Fruit fly (Drosophila melanogaster): ENCODE measurements around the gene CG15456.

DNA sequence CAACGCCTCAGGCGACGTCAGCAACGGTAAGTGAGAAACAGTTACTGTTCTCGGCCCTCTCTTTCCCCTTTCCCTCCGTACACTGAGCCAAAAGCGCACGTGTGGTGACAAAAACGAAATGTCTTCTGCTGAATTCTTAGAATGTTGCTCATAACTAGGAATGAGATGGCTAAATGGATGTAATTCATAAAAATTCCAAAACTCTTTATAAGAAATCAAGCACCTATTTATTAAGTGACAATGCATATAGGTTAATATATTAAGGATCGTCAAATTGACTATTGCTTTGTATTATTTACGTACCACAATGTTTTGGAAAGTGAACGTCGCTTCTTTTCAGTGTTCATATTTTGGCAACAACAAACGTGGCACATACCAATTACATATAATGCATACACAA is 7.7 kb upstream of the CG15456 start:
- no peak for TF ChIP-seq usp (GFP tag; optimal IDR thresholded peaks at IDR 0.05)
- no peak for TF ChIP-seq CG8478 (optimal IDR thresholded peaks at IDR 0.05)
- no peak for TF ChIP-seq Dll (optimal IDR thresholded peaks at IDR 0.05)

Data from whole organism.